Fruit fly (Drosophila melanogaster) whole organism, embryonic: ENCODE data around the gene CG6083.

Experiments
- CG6791 ChIP-seq: fragments of 200-800 bp; sonication (Bioruptor generic); IDR thresholded peaks from 3 replicates; pipeline ENCODE4 v1.3.6; 2022; ENCODE audit warnings: missing biosample characterization, missing genetic modification characterization; ENCODE audit not compliant: partially characterized antibody
- Fer2 ChIP-seq: fragments of 200-800 bp; sonication (Bioruptor generic); optimal IDR thresholded peaks from 2 replicates; lab custom pipeline; 2018; ENCODE audit warnings: missing biosample characterization, mild to moderate bottlenecking, missing genetic modification characterization, moderate library complexity
- chif ChIP-seq, 2 experiments: fragments of 200-800 bp; sonication (Bioruptor generic); optimal IDR thresholded peaks; 3 replicates each; lab custom pipeline; 2016; ENCODE audit warnings: missing biosample characterization in 2 of 2, missing genetic modification characterization in 2 of 2
- cwo ChIP-seq: fragments of 200-800 bp; sonication (Bioruptor generic); optimal IDR thresholded peaks from 3 replicates; lab custom pipeline; 2017; ENCODE audit warnings: missing biosample characterization, missing genetic modification characterization, mild to moderate bottlenecking, moderate library complexity, missing genetic modification reagents
- fd102C ChIP-seq: fragments of 200-800 bp; sonication (Bioruptor generic); optimal IDR thresholded peaks from 2 replicates; lab custom pipeline; 2018; ENCODE audit warnings: missing biosample characterization, mild to moderate bottlenecking, missing genetic modification characterization, moderate library complexity
- lab ChIP-seq: fragments of 200-800 bp; sonication (Bioruptor generic); optimal IDR thresholded peaks from 3 replicates; lab custom pipeline; 2017; ENCODE audit warnings: missing biosample characterization, missing genetic modification characterization, mild to moderate bottlenecking, moderate library complexity, missing genetic modification reagents
- oc ChIP-seq: fragments of 200-800 bp; sonication (Bioruptor generic); optimal IDR thresholded peaks from 2 replicates; lab custom pipeline; 2018; ENCODE audit warnings: missing biosample characterization, mild to moderate bottlenecking, missing genetic modification characterization, moderate library complexity
- pzg ChIP-seq: fragments of 200-800 bp; sonication (Bioruptor generic); optimal IDR thresholded peaks from 3 replicates; lab custom pipeline; 2018; ENCODE audit warnings: missing biosample characterization, mild to moderate bottlenecking, missing genetic modification characterization, moderate library complexity
- slou ChIP-seq: fragments of 200-800 bp; sonication (Bioruptor generic); optimal IDR thresholded peaks from 3 replicates; lab custom pipeline; 2016; ENCODE audit warnings: missing biosample characterization, missing genetic modification characterization
- sug ChIP-seq: fragments of 200-800 bp; optimal IDR thresholded peaks from 2 replicates; lab custom pipeline; 2019; ENCODE audit warnings: missing biosample characterization, mild to moderate bottlenecking, missing genetic modification characterization, moderate library complexity

DNA sequence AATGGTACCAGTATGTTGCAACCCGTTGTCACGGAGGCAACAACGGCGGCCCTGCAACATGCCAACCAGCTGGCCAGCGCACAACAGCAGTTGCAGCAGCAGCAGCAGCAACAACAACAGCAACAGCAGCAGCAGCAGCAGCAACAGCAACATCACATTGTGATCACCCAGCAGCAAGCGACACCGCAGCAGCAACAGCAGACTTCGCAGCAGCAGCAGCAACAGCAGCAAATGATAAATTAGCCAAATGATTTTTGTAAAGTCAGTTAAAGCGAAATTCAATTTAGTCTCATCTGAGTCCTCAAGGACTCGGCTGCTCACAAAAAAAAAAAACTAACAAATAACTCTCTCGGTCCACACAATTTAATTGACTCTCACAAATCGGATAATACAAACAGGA, 21.7 kb downstream of the CG6083 start:
- TF ChIP-seq cwo (GFP tag; lab: Kevin White, UChicago) (no peak), lab (GFP tag; lab: Kevin White, UChicago) (no peak), sug (tag; lab: Kevin White, UChicago) (no peak), CG6791 (GFP tag; lab: Robert Waterston, UW) (no peak), Fer2 (tag; lab: Kevin White, UChicago) (no peak), slou (GFP tag; lab: Kevin White, UChicago) (no peak), pzg (GFP tag; lab: Kevin White, UChicago) (no peak), oc (tag; lab: Kevin White, UChicago) (no peak), fd102C (GFP tag; lab: Kevin White, UChicago) (no peak), chif (GFP tag; optimal IDR thresholded peaks at IDR 0.05; lab: Kevin White, UChicago) (no peak)
